Fruit fly (Drosophila melanogaster) whole organism, prepupa: ENCODE measurements around the gene CG14362.

Experiments used
- Blimp-1 ChIP-seq: fragments of 200-800 bp; sonication (Bioruptor generic); optimal IDR thresholded peaks from 3 replicates; lab custom pipeline; 2017; ENCODE audit warnings: missing biosample characterization, missing genetic modification characterization, mild to moderate bottlenecking, moderate library complexity, missing genetic modification reagents
- CG10631 ChIP-seq: fragments of 200-800 bp; sonication (Bioruptor generic); optimal IDR thresholded peaks from 2 replicates; lab custom pipeline; 2016; ENCODE audit warnings: missing biosample characterization, missing genetic modification characterization
- CG10669 ChIP-seq: fragments of 200-800 bp; sonication (Bioruptor generic); optimal IDR thresholded peaks from 3 replicates; lab custom pipeline; 2018; ENCODE audit warnings: missing biosample characterization, mild to moderate bottlenecking, missing genetic modification characterization, moderate library complexity
- CG11294 ChIP-seq: fragments of 200-800 bp; sonication (Bioruptor generic); IDR thresholded peaks from 2 replicates; pipeline ENCODE4 v1.3.6; 2022; ENCODE audit warnings: missing biosample characterization, missing genetic modification characterization
- CG11762 ChIP-seq: fragments of 200-800 bp; sonication (Bioruptor generic); optimal IDR thresholded peaks from 3 replicates; lab custom pipeline; 2016; ENCODE audit warnings: missing biosample characterization, missing genetic modification characterization; ENCODE audit not compliant: insufficient read depth
- CG11902 ChIP-seq: fragments of 200-800 bp; sonication (Bioruptor generic); optimal IDR thresholded peaks from 3 replicates; lab custom pipeline; 2016; ENCODE audit warnings: missing biosample characterization, missing genetic modification characterization
- CG15336 ChIP-seq: fragments of 200-800 bp; sonication (Bioruptor generic); IDR thresholded peaks from 2 replicates; pipeline ENCODE4 v1.3.6; 2022; ENCODE audit warnings: missing biosample characterization, missing genetic modification characterization
- CG1621 ChIP-seq: fragments of 200-800 bp; sonication (Bioruptor generic); optimal IDR thresholded peaks from 3 replicates; lab custom pipeline; 2018; ENCODE audit warnings: missing biosample characterization, mild to moderate bottlenecking, missing genetic modification characterization
- CG16779 ChIP-seq: fragments of 200-800 bp; sonication (Bioruptor generic); optimal IDR thresholded peaks from 3 replicates; lab custom pipeline; 2017; ENCODE audit warnings: missing biosample characterization, mild to moderate bottlenecking, missing genetic modification characterization
- CG31627 ChIP-seq: fragments of 200-800 bp; sonication (Bioruptor generic); optimal IDR thresholded peaks from 3 replicates; lab custom pipeline; 2016; ENCODE audit warnings: missing biosample characterization, missing genetic modification characterization
- CG32006 ChIP-seq: fragments of 200-800 bp; sonication (Bioruptor generic); optimal IDR thresholded peaks from 3 replicates; lab custom pipeline; 2017; ENCODE audit warnings: missing biosample characterization, mild to moderate bottlenecking, missing genetic modification characterization
- CG34406 ChIP-seq: fragments of 200-800 bp; sonication (Bioruptor generic); optimal IDR thresholded peaks from 3 replicates; lab custom pipeline; 2016; ENCODE audit warnings: missing biosample characterization, missing genetic modification characterization
- CG3919 ChIP-seq: fragments of 200-800 bp; sonication (Bioruptor generic); optimal IDR thresholded peaks from 3 replicates; lab custom pipeline; 2016; ENCODE audit warnings: missing biosample characterization, missing genetic modification characterization
- CG4318 ChIP-seq: fragments of 200-800 bp; sonication (Bioruptor generic); optimal IDR thresholded peaks from 3 replicates; lab custom pipeline; 2017; ENCODE audit warnings: missing biosample characterization, mild to moderate bottlenecking, missing genetic modification characterization
- CG6163 ChIP-seq: fragments of 200-800 bp; sonication (Bioruptor generic); IDR thresholded peaks from 3 replicates; pipeline ENCODE4 v1.3.6; 2022; ENCODE audit warnings: missing biosample characterization, missing genetic modification characterization
- CG6276 ChIP-seq: fragments of 200-800 bp; sonication (Bioruptor generic); optimal IDR thresholded peaks from 2 replicates; lab custom pipeline; 2017; ENCODE audit warnings: missing biosample characterization, mild to moderate bottlenecking, missing genetic modification characterization
- CG6854 ChIP-seq: fragments of 200-800 bp; sonication (Bioruptor generic); optimal IDR thresholded peaks from 2 replicates; lab custom pipeline; 2017; ENCODE audit warnings: missing biosample characterization, mild to moderate bottlenecking, missing genetic modification characterization
- CG7368 ChIP-seq: fragments of 200-800 bp; sonication (Bioruptor generic); optimal IDR thresholded peaks from 3 replicates; lab custom pipeline; 2016; ENCODE audit warnings: missing biosample characterization, missing genetic modification characterization
- CG8119 ChIP-seq: fragments of 200-800 bp; sonication (Bioruptor generic); IDR thresholded peaks from 3 replicates; pipeline ENCODE4 v1.3.6; 2022; ENCODE audit warnings: missing biosample characterization, missing genetic modification characterization
- CG8319 ChIP-seq: fragments of 200-800 bp; sonication (Bioruptor generic); optimal IDR thresholded peaks from 3 replicates; lab custom pipeline; 2016; ENCODE audit warnings: missing biosample characterization, missing genetic modification characterization
- Eip75B ChIP-seq: fragments of 200-800 bp; sonication (Bioruptor generic); optimal IDR thresholded peaks from 3 replicates; lab custom pipeline; 2016; ENCODE audit warnings: missing biosample characterization, missing genetic modification characterization
- Eip78C ChIP-seq: fragments of 200-800 bp; sonication (Bioruptor generic); peaks from one replicate; lab custom pipeline; 2016; ENCODE audit warnings: missing biosample characterization, missing genetic modification characterization
- Ets21C ChIP-seq: fragments of 200-800 bp; sonication (Bioruptor generic); optimal IDR thresholded peaks from 3 replicates; lab custom pipeline; 2016; ENCODE audit warnings: missing biosample characterization, missing genetic modification characterization
- Ets96B ChIP-seq: fragments of 200-800 bp; optimal IDR thresholded peaks from 2 replicates; lab custom pipeline; 2019; ENCODE audit warnings: missing biosample characterization, mild to moderate bottlenecking, missing genetic modification characterization, moderate library complexity
- Gug ChIP-seq: fragments of 200-800 bp; sonication (Bioruptor generic); IDR thresholded peaks from 2 replicates; pipeline ENCODE4 v1.3.6; 2022; ENCODE audit warnings: missing biosample characterization, missing genetic modification characterization
- Hr4 ChIP-seq: fragments of 200-800 bp; sonication (Bioruptor generic); optimal IDR thresholded peaks from 3 replicates; lab custom pipeline; 2016; ENCODE audit warnings: missing biosample characterization, missing genetic modification characterization
- Lpt ChIP-seq: fragments of 200-800 bp; sonication (Bioruptor generic); optimal IDR thresholded peaks from 3 replicates; lab custom pipeline; 2016; ENCODE audit warnings: missing biosample characterization, missing genetic modification characterization
- Met ChIP-seq: fragments of 200-800 bp; sonication (Bioruptor generic); optimal IDR thresholded peaks from 3 replicates; lab custom pipeline; 2016; ENCODE audit warnings: missing biosample characterization, missing genetic modification characterization
- OdsH ChIP-seq: fragments of 200-800 bp; sonication (Bioruptor generic); optimal IDR thresholded peaks from 3 replicates; lab custom pipeline; 2016; ENCODE audit warnings: missing biosample characterization, missing genetic modification characterization
- Smox ChIP-seq: fragments of 200-800 bp; sonication (Bioruptor generic); optimal IDR thresholded peaks from 3 replicates; lab custom pipeline; 2016; ENCODE audit warnings: missing biosample characterization, missing genetic modification characterization
- Sox102F ChIP-seq: fragments of 200-800 bp; sonication (Bioruptor generic); optimal IDR thresholded peaks from 2 replicates; lab custom pipeline; 2016; ENCODE audit warnings: missing biosample characterization, mild to moderate bottlenecking, missing genetic modification characterization
- Sox15 ChIP-seq: fragments of 200-800 bp; sonication (Bioruptor generic); optimal IDR thresholded peaks from 3 replicates; lab custom pipeline; 2016; ENCODE audit warnings: missing biosample characterization, missing genetic modification characterization
- achi ChIP-seq: fragments of 200-800 bp; sonication (Bioruptor generic); optimal IDR thresholded peaks from 3 replicates; lab custom pipeline; 2016; ENCODE audit warnings: missing biosample characterization, missing genetic modification characterization
- acj6 ChIP-seq: fragments of 200-800 bp; sonication (Bioruptor generic); optimal IDR thresholded peaks from 3 replicates; lab custom pipeline; 2016; ENCODE audit warnings: missing biosample characterization, missing genetic modification characterization
- cyc ChIP-seq: fragments of 200-800 bp; sonication (Bioruptor generic); optimal IDR thresholded peaks from 3 replicates; lab custom pipeline; 2016; ENCODE audit warnings: missing biosample characterization, missing genetic modification characterization
- eg ChIP-seq: fragments of 200-800 bp; sonication (Bioruptor generic); IDR thresholded peaks from 3 replicates; pipeline ENCODE4 v1.3.6; 2022; ENCODE audit warnings: missing biosample characterization, missing genetic modification characterization
- esn ChIP-seq: fragments of 200-800 bp; sonication (Bioruptor generic); optimal IDR thresholded peaks from 2 replicates; lab custom pipeline; 2016; ENCODE audit warnings: missing biosample characterization, mild to moderate bottlenecking, missing genetic modification characterization, moderate library complexity
- fd59A ChIP-seq: fragments of 200-800 bp; sonication (Bioruptor generic); optimal IDR thresholded peaks from 2 replicates; lab custom pipeline; 2017; ENCODE audit warnings: missing biosample characterization, mild to moderate bottlenecking, missing genetic modification characterization, missing genetic modification reagents
- fkh ChIP-seq: fragments of 200-800 bp; sonication (Bioruptor generic); optimal IDR thresholded peaks from 3 replicates; lab custom pipeline; 2017; ENCODE audit warnings: missing biosample characterization, mild to moderate bottlenecking, missing genetic modification characterization, moderate library complexity
- lz ChIP-seq: fragments of 200-800 bp; sonication (Bioruptor generic); optimal IDR thresholded peaks from 3 replicates; lab custom pipeline; 2016; ENCODE audit warnings: missing biosample characterization, missing genetic modification characterization
- pdm3 ChIP-seq: fragments of 200-800 bp; sonication (Bioruptor generic); optimal IDR thresholded peaks from 3 replicates; lab custom pipeline; 2016; ENCODE audit warnings: missing biosample characterization, missing genetic modification characterization
- salr ChIP-seq, 2 experiments: fragments of 200-800 bp; sonication (Bioruptor generic); optimal IDR thresholded peaks; 3 replicates each; lab custom pipeline; 2016 to 2018; ENCODE audit warnings: missing biosample characterization in 2 of 2, missing genetic modification characterization in 2 of 2, mild to moderate bottlenecking in 1 of 2
- ss ChIP-seq, 2 experiments: fragments of 200-800 bp; sonication (Bioruptor generic); optimal IDR thresholded peaks; 2 replicates in 1 of 2; 3 replicates in 1 of 2; lab custom pipeline; 2017 to 2018; ENCODE audit warnings: mild to moderate bottlenecking in 2 of 2, missing biosample characterization in 2 of 2, missing genetic modification characterization in 2 of 2, moderate library complexity in 1 of 2
- svp ChIP-seq: fragments of 200-800 bp; sonication (Bioruptor generic); peaks from one replicate; lab custom pipeline; 2016; ENCODE audit warnings: missing biosample characterization, missing genetic modification characterization

The CG14362 gene

dm6 chr3R:13816375-13816711 is 38.9 kb downstream of the CG14362 start (continued):
- TF ChIP-seq CG6276 (GFP tag; lab: Kevin White, UChicago), result peak; percentile 4
- TF ChIP-seq CG16779 (tag; lab: Kevin White, UChicago), result no peak
- peak; percentile 21 for TF ChIP-seq lz (GFP tag; lab: Kevin White, UChicago)
- peak; percentile 18 for TF ChIP-seq CG10669 (GFP tag; lab: Kevin White, UChicago)
- no peak for TF ChIP-seq Gug (GFP tag; lab: Robert Waterston, UW)
- no peak for TF ChIP-seq CG32006 (GFP tag; lab: Kevin White, UChicago)
- TF ChIP-seq CG1621 (tag; lab: Kevin White, UChicago), result no peak
- peak; percentile 41 for TF ChIP-seq pdm3
- TF ChIP-seq CG7368 (GFP tag; lab: Kevin White, UChicago), result no peak
- TF ChIP-seq achi (GFP tag; lab: Kevin White, UChicago), result peak; percentile 40
- TF ChIP-seq Lpt (GFP tag; lab: Kevin White, UChicago), result no peak
- peak; percentile 36; the same call in 1 of the 3 replicates for TF ChIP-seq CG8119 (GFP tag; lab: Robert Waterston, UW)
- TF ChIP-seq ss (GFP tag; optimal IDR thresholded peaks at IDR 0.05; lab: Kevin White, UChicago), result peak in 1 of 2 experiments; percentile 70
- no peak for TF ChIP-seq fd59A (GFP tag; lab: Kevin White, UChicago)
- no peak for TF ChIP-seq Ets21C (GFP tag; lab: Kevin White, UChicago)
- no peak for TF ChIP-seq esn (GFP tag; lab: Kevin White, UChicago)
- no peak for TF ChIP-seq salr (GFP tag; optimal IDR thresholded peaks at IDR 0.05; lab: Kevin White, UChicago)
- peak; percentile 41 for TF ChIP-seq CG34406 (GFP tag; lab: Kevin White, UChicago)
- TF ChIP-seq, all 60 proteins: peak for 32

DNA sequence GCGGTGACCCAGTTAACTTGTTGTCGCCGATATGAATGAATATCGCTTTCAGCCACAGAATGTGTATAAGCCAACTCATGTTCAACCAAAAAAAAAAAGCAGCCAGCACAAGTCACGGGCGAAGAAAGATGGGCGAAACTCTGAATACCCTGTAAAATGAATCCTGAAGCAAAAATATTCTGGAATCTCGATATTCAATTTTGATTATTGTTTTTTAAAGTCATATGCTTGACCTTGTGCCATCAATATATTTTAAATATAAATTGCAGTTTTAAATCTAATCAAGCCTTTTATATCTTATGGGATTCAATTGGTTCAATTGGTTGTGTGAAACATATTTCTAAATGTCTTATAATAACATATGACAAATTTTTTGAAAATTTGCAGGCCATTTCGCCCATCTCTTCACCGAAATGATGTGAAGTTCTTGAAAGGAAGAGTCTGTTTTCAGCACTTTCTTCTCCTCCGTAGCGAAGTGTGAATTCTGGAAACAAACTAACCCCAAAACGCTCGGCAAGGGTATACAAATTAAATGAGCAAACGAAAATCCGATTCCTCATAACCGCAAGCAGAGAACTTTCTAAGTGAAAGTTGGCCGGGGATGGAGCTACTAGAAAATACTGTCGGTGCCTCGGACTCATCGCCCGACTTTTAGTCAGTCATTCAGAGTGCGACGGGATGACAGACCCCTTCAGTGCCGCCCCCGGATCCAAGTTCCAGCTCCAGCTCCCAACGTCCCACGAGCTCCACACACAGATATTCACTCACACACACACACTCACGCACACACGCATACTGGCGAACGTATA is 39.5 kb downstream of the CG14362 start:
- peak; percentile 4 for TF ChIP-seq CG4318 (GFP tag; lab: Kevin White, UChicago)
- no peak for TF ChIP-seq ss (GFP tag; optimal IDR thresholded peaks at IDR 0.05; lab: Kevin White, UChicago)
- TF ChIP-seq CG31627 (GFP tag; lab: Kevin White, UChicago), result peak; percentile 5
- TF ChIP-seq CG32006 (GFP tag; lab: Kevin White, UChicago), result peak; percentile 65
- no peak for TF ChIP-seq fkh (GFP tag; lab: Kevin White, UChicago)
- peak; percentile 72 for TF ChIP-seq svp (GFP tag; lab: Kevin White, UChicago)
- peak; percentile 6 for TF ChIP-seq acj6 (GFP tag; lab: Kevin White, UChicago)
- peak; percentile 4 for TF ChIP-seq Smox (GFP tag; lab: Kevin White, UChicago)
- TF ChIP-seq Sox15 (GFP tag; lab: Kevin White, UChicago), result no peak
- TF ChIP-seq eg, result no peak
- TF ChIP-seq achi (GFP tag; lab: Kevin White, UChicago), result no peak
- peak; percentile 20 for TF ChIP-seq Hr4 (GFP tag; lab: Kevin White, UChicago)
- TF ChIP-seq OdsH, result peak; percentile 7
- TF ChIP-seq Lpt (GFP tag; lab: Kevin White, UChicago), result no peak
- TF ChIP-seq Eip78C (GFP tag; lab: Kevin White, UChicago), result peak; percentile 59
- peak; percentile 32 for TF ChIP-seq Met (GFP tag; lab: Kevin White, UChicago)
- peak; percentile 90 for TF ChIP-seq Blimp-1 (GFP tag; lab: Kevin White, UChicago)
- no peak for TF ChIP-seq CG10631 (GFP tag; lab: Kevin White, UChicago)
- TF ChIP-seq CG34406 (GFP tag; lab: Kevin White, UChicago), result peak; percentile 0

dm6 chr3R:13815022-13815440 is 40.2 kb downstream of the CG14362 start:
- no peak for TF ChIP-seq Ets96B
- no peak for TF ChIP-seq CG6854 (GFP tag; lab: Kevin White, UChicago)
- TF ChIP-seq CG11294 (GFP tag; lab: Robert Waterston, UW), result no peak
- no peak for TF ChIP-seq Eip75B (GFP tag; lab: Kevin White, UChicago)
- peak; percentile 47; the same call in 1 of the 2 replicates for TF ChIP-seq CG15336 (GFP tag; lab: Robert Waterston, UW)
- no peak for TF ChIP-seq CG8319 (GFP tag; lab: Kevin White, UChicago)
- TF ChIP-seq svp (GFP tag; lab: Kevin White, UChicago), result peak; percentile 79
- TF ChIP-seq CG11762 (GFP tag; lab: Kevin White, UChicago), result no peak
- TF ChIP-seq Eip78C (GFP tag; lab: Kevin White, UChicago), result peak; percentile 22
- TF ChIP-seq CG8119 (GFP tag; lab: Robert Waterston, UW), result no peak; the same call in 2 of the 3 replicates
- TF ChIP-seq cyc (GFP tag; lab: Kevin White, UChicago), result no peak
- TF ChIP-seq Sox102F (GFP tag; lab: Kevin White, UChicago), result no peak
- TF ChIP-seq Blimp-1 (GFP tag; lab: Kevin White, UChicago), result no peak
- TF ChIP-seq CG6163 (GFP tag; lab: Robert Waterston, UW), result 0 out of 3 replicates have a peak, but pooled peaks have one; percentile 43
- no peak for TF ChIP-seq CG10669 (GFP tag; lab: Kevin White, UChicago)
- TF ChIP-seq CG3919, result no peak
- TF ChIP-seq CG16779 (tag; lab: Kevin White, UChicago), result peak; percentile 2
- peak; percentile 50; the same call in 2 of the 3 replicates for TF ChIP-seq eg
- no peak for TF ChIP-seq CG11902 (GFP tag; lab: Kevin White, UChicago)
- TF ChIP-seq ss (GFP tag; optimal IDR thresholded peaks at IDR 0.05; lab: Kevin White, UChicago), result peak in 1 of 2 experiments; percentile 29
- TF ChIP-seq CG6276 (GFP tag; lab: Kevin White, UChicago), result peak; percentile 3
- TF ChIP-seq Sox15 (GFP tag; lab: Kevin White, UChicago), result no peak
- no peak for TF ChIP-seq Met (GFP tag; lab: Kevin White, UChicago)
